In the genomic region with DNA sequence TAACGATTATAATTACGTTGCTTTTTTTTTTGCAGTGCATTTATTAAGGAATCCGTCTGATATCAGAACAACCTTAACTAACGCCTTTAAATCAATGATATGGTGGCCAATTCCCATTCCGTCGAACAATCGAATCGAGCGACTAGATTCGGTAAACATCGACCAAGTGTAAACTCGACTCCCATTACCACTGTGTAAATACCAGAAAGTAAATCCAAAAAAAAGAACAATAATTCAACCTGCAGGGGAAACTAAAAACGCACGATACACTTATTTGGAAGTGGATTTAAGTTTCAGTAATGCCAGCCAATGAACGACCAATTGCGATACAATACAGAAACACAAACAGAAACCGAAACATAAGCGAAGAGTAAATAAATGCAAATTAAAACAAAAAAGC, we compare ENCODE assay signal across 3 fruit fly cellular contexts.
TF ChIP-seq lines count a peak whose summit lies in the region.

No protein-coding gene starts in this region.

- no peak for TF ChIP-seq CTCF in whole organism, embryonic (GFP tag; optimal IDR thresholded peaks at IDR 0.05; lab: Kevin White, UChicago)

TF ChIP-seq in whole organism, adult, 20 proteins besides CTCF, POLR2A, EP300 and RAD21:
- no peak for TF ChIP-seq CG7045 (GFP tag; optimal IDR thresholded peaks at IDR 0.05; lab: Kevin White, UChicago)
- TF ChIP-seq pad (GFP tag; optimal IDR thresholded peaks at IDR 0.05; lab: Kevin White, UChicago) = peak; percentile 42
- TF ChIP-seq tj (GFP tag; optimal IDR thresholded peaks at IDR 0.05; lab: Kevin White, UChicago) = peak; percentile 42

TF ChIP-seq in whole organism, embryonic, 481 proteins besides CTCF, POLR2A, EP300 and RAD21:
- TF ChIP-seq sens (GFP tag; lab: Kevin White, UChicago) (peak; percentile 61), CG7745 (tag; optimal IDR thresholded peaks at IDR 0.05; lab: Kevin White, UChicago) (no peak), sob (GFP tag; IDR thresholded peaks at IDR 0.05; lab: Robert Waterston, UW) (peak; percentile 25; the same call in 1 of the 2 replicates), CG2678 (tag; optimal IDR thresholded peaks at IDR 0.05; lab: Kevin White, UChicago) (peak; percentile 21), Ets65A (GFP tag; lab: Kevin White, UChicago) (peak; percentile 78), CG2120 (GFP tag; optimal IDR thresholded peaks at IDR 0.05; lab: Kevin White, UChicago) (peak; percentile 7), CG15514 (GFP tag; optimal IDR thresholded peaks at IDR 0.05; lab: Kevin White, UChicago) (peak; percentile 3), caup (GFP tag; optimal IDR thresholded peaks at IDR 0.05; lab: Kevin White, UChicago; ENCODE audit: severe bottlenecking) (peak; percentile 34), nau (GFP tag; optimal IDR thresholded peaks at IDR 0.05; lab: Kevin White, UChicago) (no peak), CG13775 (GFP tag; optimal IDR thresholded peaks at IDR 0.05; lab: Kevin White, UChicago) (no peak), Rfx (GFP tag; IDR thresholded peaks at IDR 0.05; lab: Robert Waterston, UW) (peak; percentile 40; the same call in 1 of the 2 replicates), CG8290 (GFP tag; optimal IDR thresholded peaks at IDR 0.05; lab: Kevin White, UChicago) (no peak), CG8290 (tag; optimal IDR thresholded peaks at IDR 0.05; lab: Kevin White, UChicago) (peak in 1 of 2 experiments; percentile 45), lab (GFP tag; optimal IDR thresholded peaks at IDR 0.05; lab: Kevin White, UChicago) (peak; percentile 22), Hmr (GFP tag; optimal IDR thresholded peaks at IDR 0.05; lab: Kevin White, UChicago) (peak; percentile 49), Fer1 (GFP tag; optimal IDR thresholded peaks at IDR 0.05; lab: Kevin White, UChicago) (peak; percentile 21), CG6765 (GFP tag; optimal IDR thresholded peaks at IDR 0.05; lab: Kevin White, UChicago) (peak; percentile 6), CG10147 (GFP tag; optimal IDR thresholded peaks at IDR 0.05; lab: Kevin White, UChicago) (no peak), Atf6 (GFP tag; IDR thresholded peaks at IDR 0.05; lab: Robert Waterston, UW) (no peak), Pdp1 (GFP tag; optimal IDR thresholded peaks at IDR 0.05; lab: Kevin White, UChicago) (no peak), sd (tag; optimal IDR thresholded peaks at IDR 0.05; lab: Kevin White, UChicago) (peak; percentile 17), CG13296 (GFP tag; optimal IDR thresholded peaks at IDR 0.05; lab: Kevin White, UChicago) (peak; percentile 46), PHDP (tag; optimal IDR thresholded peaks at IDR 0.05; lab: Kevin White, UChicago) (peak; percentile 11), CG12659 (GFP tag; optimal IDR thresholded peaks at IDR 0.05; lab: Kevin White, UChicago) (peak; percentile 5), MTF-1 (GFP tag; optimal IDR thresholded peaks at IDR 0.05; lab: Kevin White, UChicago; ENCODE audit: borderline replicate concordance) (peak; percentile 6), CG1233 (GFP tag; optimal IDR thresholded peaks at IDR 0.05; lab: Kevin White, UChicago) (peak; percentile 24), Dll (GFP tag; IDR thresholded peaks at IDR 0.05; lab: Robert Waterston, UW; ENCODE audit: partially characterized antibody) (no peak), dpn (GFP tag; optimal IDR thresholded peaks at IDR 0.05; lab: Kevin White, UChicago) (peak in 1 of 2 experiments; percentile 6), Deaf1 (tag; optimal IDR thresholded peaks at IDR 0.05; lab: Kevin White, UChicago) (no peak), Med (GFP tag; lab: Kevin White, UChicago) (peak; percentile 69), CG6854 (GFP tag; optimal IDR thresholded peaks at IDR 0.05; lab: Kevin White, UChicago) (peak; percentile 11), bab2 (GFP tag; optimal IDR thresholded peaks at IDR 0.05; lab: Kevin White, UChicago) (peak; percentile 10), Atf-2 (GFP tag; optimal IDR thresholded peaks at IDR 0.05; lab: Kevin White, UChicago) (no peak), BtbVII (GFP tag; optimal IDR thresholded peaks at IDR 0.05; lab: Kevin White, UChicago) (peak; percentile 17)

TF ChIP-seq in whole organism, prepupa, 60 proteins besides CTCF, POLR2A, EP300 and RAD21:
- TF ChIP-seq fkh (GFP tag; optimal IDR thresholded peaks at IDR 0.05; lab: Kevin White, UChicago) = peak; percentile 67
- no peak for TF ChIP-seq CG8119 (GFP tag; IDR thresholded peaks at IDR 0.05; lab: Robert Waterston, UW)
- TF ChIP-seq cyc (GFP tag; optimal IDR thresholded peaks at IDR 0.05; lab: Kevin White, UChicago) = no peak
